Fruit fly (Drosophila melanogaster): ENCODE data around the gene kuk.
A peak's percentile ranks its signal among the peaks of the same experiment; 100 is the strongest.

The kuk gene

DNA sequence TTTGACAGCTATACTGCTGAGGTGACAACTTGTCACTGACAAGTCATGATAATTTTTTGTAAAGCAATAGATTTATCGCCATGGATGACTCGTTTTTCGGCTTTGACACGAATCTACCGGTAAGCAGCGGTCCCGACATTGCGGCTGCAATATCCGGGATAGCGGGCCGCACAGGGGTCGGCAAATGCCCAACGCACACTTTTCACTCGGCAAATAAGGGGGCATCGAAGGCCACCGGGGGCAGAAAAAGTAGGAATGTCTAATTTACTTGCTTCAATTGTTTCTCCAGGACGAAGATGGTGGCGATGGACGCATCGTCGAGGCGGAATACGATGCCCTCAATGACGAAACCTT, 36.5 kb upstream of the kuk start:
- TF ChIP-seq CG9948 (tag; optimal IDR thresholded peaks at IDR 0.05) (no peak), rn (GFP tag; IDR thresholded peaks at IDR 0.05) (no peak), EcR (GFP tag; optimal IDR thresholded peaks at IDR 0.05) (no peak), CG12605 (GFP tag; IDR thresholded peaks at IDR 0.05) (no peak), CG13204 (GFP tag; optimal IDR thresholded peaks at IDR 0.05) (no peak), CG4496 (GFP tag; IDR thresholded peaks at IDR 0.05) (no peak), CG15710 (tag; optimal IDR thresholded peaks at IDR 0.05) (no peak), Pif1A (GFP tag; optimal IDR thresholded peaks at IDR 0.05) (no peak), Snoo (tag; optimal IDR thresholded peaks at IDR 0.05) (no peak), Pif1B (GFP tag; optimal IDR thresholded peaks at IDR 0.05) (no peak), fd96Ca (GFP tag; IDR thresholded peaks at IDR 0.05) (no peak)

DNA sequence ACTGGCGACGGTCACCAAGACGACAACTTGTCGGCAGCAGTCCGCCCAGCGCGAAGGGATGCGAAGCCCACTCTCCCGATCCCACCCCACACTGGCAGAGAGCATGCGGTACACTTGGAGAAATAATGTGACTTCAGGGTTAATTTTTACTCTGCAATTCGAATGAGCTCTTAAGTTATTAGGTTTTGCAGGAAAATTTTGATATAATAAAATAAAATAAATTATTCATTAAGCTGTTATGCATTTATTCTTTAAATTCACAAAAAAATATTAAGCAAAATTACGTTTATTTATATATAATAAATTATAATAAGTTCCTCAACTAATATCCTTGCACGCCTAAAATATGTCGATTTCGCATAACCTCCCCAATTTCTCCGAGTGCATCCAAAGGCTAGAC, 31.2 kb upstream of the kuk start:
- TF ChIP-seq CG10348 (GFP tag; IDR thresholded peaks at IDR 0.05), result no peak
- TF ChIP-seq CG8159 (tag; optimal IDR thresholded peaks at IDR 0.05), result peak; percentile 9
- no peak for TF ChIP-seq gl (tag; optimal IDR thresholded peaks at IDR 0.05)
- TF ChIP-seq CG8301 (tag; optimal IDR thresholded peaks at IDR 0.05), result no peak
- no peak for TF ChIP-seq fd96Ca (GFP tag; IDR thresholded peaks at IDR 0.05)
- TF ChIP-seq CG34367 (tag; optimal IDR thresholded peaks at IDR 0.05), result peak; percentile 23
- peak; percentile 46 for TF ChIP-seq CG9948 (tag; optimal IDR thresholded peaks at IDR 0.05)
- peak; percentile 48 for TF ChIP-seq CG15710 (tag; optimal IDR thresholded peaks at IDR 0.05)
- peak; percentile 33 for TF ChIP-seq CG17806 (tag; optimal IDR thresholded peaks at IDR 0.05)

DNA sequence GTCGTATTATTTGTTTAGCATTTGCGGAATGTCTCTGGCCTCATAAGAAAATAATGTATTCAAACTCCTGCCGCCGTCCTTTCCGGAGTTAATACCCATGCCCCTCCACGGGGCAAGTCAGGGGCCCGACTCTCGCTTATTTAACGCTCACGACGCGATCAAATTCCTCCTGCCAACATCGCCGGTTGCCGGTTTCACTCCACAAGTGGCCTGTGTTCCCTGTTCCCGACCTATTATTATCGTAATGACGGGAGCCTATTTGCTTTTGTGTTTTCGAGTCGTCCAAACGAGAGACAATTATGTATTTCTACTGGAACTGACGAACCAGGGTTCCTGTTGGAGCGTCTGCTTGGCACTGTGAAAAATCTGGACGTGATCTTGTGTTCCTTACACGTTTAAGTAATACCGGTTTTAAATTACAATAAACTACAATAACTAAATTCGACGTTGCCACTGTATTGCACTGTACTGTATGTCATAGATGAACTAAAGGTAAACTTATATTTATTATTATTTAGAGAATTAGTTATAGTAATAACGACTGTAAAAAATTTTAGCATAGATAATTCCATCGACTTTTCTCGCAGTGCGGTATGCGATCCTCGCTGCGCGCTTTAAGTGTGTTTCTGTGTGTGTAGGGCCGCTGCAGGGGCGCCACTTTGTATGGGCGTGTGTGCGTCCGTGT, 27.4 kb upstream of the kuk start:
- TF ChIP-seq CG34367 (tag; optimal IDR thresholded peaks at IDR 0.05) (peak; percentile 75), EcR (GFP tag; optimal IDR thresholded peaks at IDR 0.05) (peak; percentile 23), D1 (tag; optimal IDR thresholded peaks at IDR 0.05) (peak; percentile 17), Ets98B (GFP tag; IDR thresholded peaks at IDR 0.05) (no peak), rn (GFP tag; IDR thresholded peaks at IDR 0.05) (no peak), Pif1A (GFP tag; optimal IDR thresholded peaks at IDR 0.05) (peak; percentile 81), CG10348 (GFP tag; IDR thresholded peaks at IDR 0.05) (no peak), gl (tag; optimal IDR thresholded peaks at IDR 0.05) (peak; percentile 58), CG8159 (tag; optimal IDR thresholded peaks at IDR 0.05) (peak; percentile 91), CG8301 (tag; optimal IDR thresholded peaks at IDR 0.05) (peak; percentile 69), Snoo (tag; optimal IDR thresholded peaks at IDR 0.05) (peak; percentile 71), fd96Ca (GFP tag; IDR thresholded peaks at IDR 0.05) (no peak), CG4496 (GFP tag; IDR thresholded peaks at IDR 0.05) (peak; percentile 69), CG9948 (tag; optimal IDR thresholded peaks at IDR 0.05) (peak; percentile 86), CG15710 (tag; optimal IDR thresholded peaks at IDR 0.05) (peak; percentile 88), CG17806 (tag; optimal IDR thresholded peaks at IDR 0.05) (peak; percentile 86), CG32121 (GFP tag; IDR thresholded peaks at IDR 0.05) (no peak), CG12605 (GFP tag; IDR thresholded peaks at IDR 0.05) (peak; percentile 39; the same call in 1 of the 2 replicates), CG14655 (GFP tag; optimal IDR thresholded peaks at IDR 0.05) (peak; percentile 85), Pif1B (GFP tag; optimal IDR thresholded peaks at IDR 0.05) (peak; percentile 80), CG13204 (GFP tag; optimal IDR thresholded peaks at IDR 0.05) (peak; percentile 90)

DNA sequence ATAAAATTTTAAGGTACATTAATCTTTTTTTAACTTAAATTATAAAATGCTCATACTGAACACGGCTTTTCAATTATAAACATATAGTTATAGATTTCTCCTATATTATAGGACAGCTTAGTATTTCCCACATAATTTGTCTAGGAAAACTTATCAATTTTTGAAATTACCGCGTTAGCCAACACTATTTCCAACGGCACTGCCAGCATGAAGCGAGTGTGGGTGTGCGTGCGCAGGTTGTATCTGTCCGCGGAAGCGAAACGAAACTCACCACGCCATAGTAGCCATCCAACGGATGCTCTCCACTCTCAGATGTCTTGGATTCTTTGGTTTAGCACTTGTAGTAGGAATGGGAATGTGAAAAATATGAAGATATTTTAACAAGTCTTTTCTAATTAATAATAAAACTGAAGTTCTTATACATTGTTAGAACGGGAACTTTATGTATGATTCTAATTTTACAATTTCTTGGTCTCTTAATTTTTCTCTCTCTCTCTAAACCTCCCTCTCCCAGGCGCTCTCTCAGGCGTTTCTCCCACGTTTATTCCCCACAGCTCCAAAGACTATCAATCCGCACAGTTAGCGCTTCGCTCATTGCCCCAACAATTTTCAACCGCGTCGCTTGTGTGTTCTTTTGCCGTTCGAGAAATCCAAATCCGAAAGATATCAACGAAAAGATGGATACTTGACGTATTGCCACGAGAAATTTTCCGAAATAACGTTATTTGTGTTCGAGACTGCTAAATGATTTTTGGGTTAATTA, 26.4 kb upstream of the kuk start, which contains the start of gene Dad:
Gene Dad, plus strand, starts transcription at position 593 of the 763 bp plus-strand sequence.
- TF ChIP-seq D1 (tag; optimal IDR thresholded peaks at IDR 0.05) (no peak), CG17806 (tag; optimal IDR thresholded peaks at IDR 0.05) (peak; percentile 41), CG4496 (GFP tag; IDR thresholded peaks at IDR 0.05) (0 out of 3 replicates have a peak, but pooled peaks have one; percentile 13), Snoo (tag; optimal IDR thresholded peaks at IDR 0.05) (peak; percentile 25), gl (tag; optimal IDR thresholded peaks at IDR 0.05) (no peak), CG13204 (GFP tag; optimal IDR thresholded peaks at IDR 0.05) (no peak), EcR (GFP tag; optimal IDR thresholded peaks at IDR 0.05) (no peak), CG8301 (tag; optimal IDR thresholded peaks at IDR 0.05) (no peak), fd96Ca (GFP tag; IDR thresholded peaks at IDR 0.05) (no peak), Pif1B (GFP tag; optimal IDR thresholded peaks at IDR 0.05) (peak; percentile 30), rn (GFP tag; IDR thresholded peaks at IDR 0.05) (no peak), CG34367 (tag; optimal IDR thresholded peaks at IDR 0.05) (peak; percentile 10), Pif1A (GFP tag; optimal IDR thresholded peaks at IDR 0.05) (peak; percentile 39), CG14655 (GFP tag; optimal IDR thresholded peaks at IDR 0.05) (peak; percentile 5), CG32121 (GFP tag; IDR thresholded peaks at IDR 0.05) (no peak; the same call in 1 of the 2 replicates), Ets98B (GFP tag; IDR thresholded peaks at IDR 0.05) (no peak), CG15710 (tag; optimal IDR thresholded peaks at IDR 0.05) (peak; percentile 22), CG12605 (GFP tag; IDR thresholded peaks at IDR 0.05) (peak; percentile 27; the same call in 1 of the 2 replicates), CG9948 (tag; optimal IDR thresholded peaks at IDR 0.05) (peak; percentile 29), CG10348 (GFP tag; IDR thresholded peaks at IDR 0.05) (no peak), CG8159 (tag; optimal IDR thresholded peaks at IDR 0.05) (peak; percentile 4)

DNA sequence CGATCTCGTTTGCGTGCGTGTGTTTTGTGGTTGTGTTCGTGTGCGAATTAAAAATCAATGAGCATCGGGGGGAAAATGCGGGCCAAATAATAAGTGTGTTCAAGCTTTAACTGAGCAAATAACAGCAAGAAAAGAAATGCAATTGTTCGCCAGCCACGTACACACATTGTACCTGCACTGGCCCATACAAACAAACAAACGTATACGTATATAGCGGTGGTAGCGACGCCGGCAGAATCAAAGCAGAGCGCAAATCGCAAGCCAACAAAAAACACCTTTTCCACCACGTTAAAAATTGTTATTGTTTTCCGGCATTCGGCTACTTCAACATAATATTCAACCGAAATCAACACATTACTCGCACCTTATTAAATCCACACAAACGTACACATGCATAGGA, 25.5 kb upstream of the kuk start:
- no peak for TF ChIP-seq Snoo (tag; optimal IDR thresholded peaks at IDR 0.05)
- TF ChIP-seq CG4496 (GFP tag; IDR thresholded peaks at IDR 0.05), result no peak
- TF ChIP-seq Ets98B (GFP tag; IDR thresholded peaks at IDR 0.05), result no peak
- no peak for TF ChIP-seq Pif1A (GFP tag; optimal IDR thresholded peaks at IDR 0.05)
- TF ChIP-seq CG14655 (GFP tag; optimal IDR thresholded peaks at IDR 0.05), result no peak
- TF ChIP-seq CG12605 (GFP tag; IDR thresholded peaks at IDR 0.05), result no peak
- no peak for TF ChIP-seq CG32121 (GFP tag; IDR thresholded peaks at IDR 0.05)
- no peak for TF ChIP-seq CG34367 (tag; optimal IDR thresholded peaks at IDR 0.05)
- TF ChIP-seq EcR (GFP tag; optimal IDR thresholded peaks at IDR 0.05), result no peak
- TF ChIP-seq CG13204 (GFP tag; optimal IDR thresholded peaks at IDR 0.05), result no peak
- no peak for TF ChIP-seq CG8159 (tag; optimal IDR thresholded peaks at IDR 0.05)
- no peak for TF ChIP-seq CG15710 (tag; optimal IDR thresholded peaks at IDR 0.05)
